Fruit fly (Drosophila melanogaster): ENCODE measurements around the gene sty.
A peak's percentile ranks its signal among the peaks of the same experiment; 100 is the strongest.

The sty gene

dm6 chr3L:3420237-3420643 is 4.5 kb downstream of the sty start (continued):
- TF ChIP-seq corto (GFP tag; optimal IDR thresholded peaks at IDR 0.05), result peak; percentile 41

dm6 chr3L:3419369-3420232 is 5.1 kb downstream of the sty start:
- TF ChIP-seq CG7556 (GFP tag; optimal IDR thresholded peaks at IDR 0.05), result no peak
- peak; percentile 67 for TF ChIP-seq aop (GFP tag; IDR thresholded peaks at IDR 0.05)
- no peak for TF ChIP-seq Nf-YC (tag; optimal IDR thresholded peaks at IDR 0.05)
- peak; percentile 46; the same call in 1 of the 2 replicates for TF ChIP-seq CG4360 (GFP tag; IDR thresholded peaks at IDR 0.05)
- peak; percentile 18 for TF ChIP-seq gem (tag; optimal IDR thresholded peaks at IDR 0.05)
- no peak for TF ChIP-seq CG8290 (GFP tag; optimal IDR thresholded peaks at IDR 0.05)
- TF ChIP-seq CG8290 (tag; optimal IDR thresholded peaks at IDR 0.05), result no peak
- peak in 1 of 2 experiments; percentile 61 for TF ChIP-seq Pdp1 (GFP tag; optimal IDR thresholded peaks at IDR 0.05)
- TF ChIP-seq crol (GFP tag; IDR thresholded peaks at IDR 0.05), result no peak
- no peak for TF ChIP-seq stc (GFP tag; IDR thresholded peaks at IDR 0.05)
- no peak for TF ChIP-seq Jarid2 (GFP tag; optimal IDR thresholded peaks at IDR 0.05)
- peak; percentile 95 for TF ChIP-seq twi (tag; optimal IDR thresholded peaks at IDR 0.05)
- no peak for TF ChIP-seq kni (GFP tag; optimal IDR thresholded peaks at IDR 0.05)
- no peak for TF ChIP-seq lov (optimal IDR thresholded peaks at IDR 0.05)
- 0 out of 3 replicates have a peak, but pooled peaks have one; percentile 3 for TF ChIP-seq lov (GFP tag; IDR thresholded peaks at IDR 0.05)
- TF ChIP-seq CG31365 (tag; optimal IDR thresholded peaks at IDR 0.05), result no peak
- no peak for TF ChIP-seq CG34224 (GFP tag; IDR thresholded peaks at IDR 0.05; ENCODE audit: partially characterized antibody)
- TF ChIP-seq Elba2 (GFP tag; optimal IDR thresholded peaks at IDR 0.05), result peak; percentile 17
- peak; percentile 45 for TF ChIP-seq Med (GFP tag)
- TF ChIP-seq CG14710 (tag; optimal IDR thresholded peaks at IDR 0.05), result no peak
- TF ChIP-seq CG6689 (GFP tag; IDR thresholded peaks at IDR 0.05), result 0 out of 2 replicates have a peak, but pooled peaks have one; percentile 12
- no peak for TF ChIP-seq CG15073 (GFP tag; optimal IDR thresholded peaks at IDR 0.05)
- peak; percentile 66 for TF ChIP-seq z (GFP tag; IDR thresholded peaks at IDR 0.05)
- TF ChIP-seq CG7963 (GFP tag; IDR thresholded peaks at IDR 0.05; ENCODE audit: partially characterized antibody), result no peak
- TF ChIP-seq Trl (optimal IDR thresholded peaks at IDR 0.05), result peak in 1 of 2 experiments; percentile 51
- TF ChIP-seq Trl (GFP tag; optimal IDR thresholded peaks at IDR 0.05), result no peak
- peak; percentile 28 for TF ChIP-seq nmo (GFP tag; optimal IDR thresholded peaks at IDR 0.05)
- TF ChIP-seq sr (GFP tag; IDR thresholded peaks at IDR 0.05), result 0 out of 3 replicates have a peak, but pooled peaks have one; percentile 43
- peak; percentile 10 for TF ChIP-seq Xbp1 (GFP tag; optimal IDR thresholded peaks at IDR 0.05)
- peak; percentile 21 for TF ChIP-seq Ssrp (tag; optimal IDR thresholded peaks at IDR 0.05)
- peak; percentile 5 for TF ChIP-seq CG10431 (GFP tag; optimal IDR thresholded peaks at IDR 0.05)
- no peak for TF ChIP-seq Six4 (GFP tag; optimal IDR thresholded peaks at IDR 0.05)
- no peak for TF ChIP-seq CG11398 (GFP tag; optimal IDR thresholded peaks at IDR 0.05)
- no peak for TF ChIP-seq zfh2 (GFP tag; optimal IDR thresholded peaks at IDR 0.05)
- no peak for TF ChIP-seq CG5180 (GFP tag; optimal IDR thresholded peaks at IDR 0.05)
- 0 out of 3 replicates have a peak, but pooled peaks have one; percentile 32 for TF ChIP-seq tgo (GFP tag; IDR thresholded peaks at IDR 0.05)
- TF ChIP-seq MBD-R2 (GFP tag; IDR thresholded peaks at IDR 0.05), result peak; percentile 8; the same call in 1 of the 2 replicates
- TF ChIP-seq CG17186 (GFP tag; optimal IDR thresholded peaks at IDR 0.05), result no peak
- TF ChIP-seq CG31441 (GFP tag; IDR thresholded peaks at IDR 0.05), result 0 out of 2 replicates have a peak, but pooled peaks have one; percentile 12
- TF ChIP-seq tio (GFP tag; optimal IDR thresholded peaks at IDR 0.05), result peak; percentile 4
- peak; percentile 2 for TF ChIP-seq CG2120 (GFP tag; optimal IDR thresholded peaks at IDR 0.05)
- peak in 1 of 2 experiments; percentile 8 for TF ChIP-seq Hr78 (GFP tag; optimal IDR thresholded peaks at IDR 0.05)
- TF ChIP-seq CG3281 (GFP tag; optimal IDR thresholded peaks at IDR 0.05), result no peak
- TF ChIP-seq B-H2 (GFP tag; optimal IDR thresholded peaks at IDR 0.05), result no peak
- TF ChIP-seq CG2712 (tag; optimal IDR thresholded peaks at IDR 0.05), result peak; percentile 27
- TF ChIP-seq btn (GFP tag; optimal IDR thresholded peaks at IDR 0.05), result no peak
